Fruit fly (Drosophila melanogaster): ENCODE data around the gene CG14218.

The CG14218 gene

dm6 chrX:19598503-19598902 lies 16.7 kb upstream of the CG14218 start:
- TF ChIP-seq pum (GFP tag; optimal IDR thresholded peaks at IDR 0.05) (no peak), odd (GFP tag; optimal IDR thresholded peaks at IDR 0.05) (no peak), ken (GFP tag; IDR thresholded peaks at IDR 0.05) (0 out of 3 replicates have a peak, but pooled peaks have one; percentile 15), scrt (GFP tag; optimal IDR thresholded peaks at IDR 0.05) (no peak), sens (GFP tag) (peak; percentile 78), ci (GFP tag; IDR thresholded peaks at IDR 0.05) (peak; percentile 46; the same call in 1 of the 3 replicates), YL-1 (GFP tag; optimal IDR thresholded peaks at IDR 0.05) (no peak), chm (GFP tag; IDR thresholded peaks at IDR 0.05) (peak; percentile 44; the same call in 1 of the 2 replicates), Med (GFP tag) (peak; percentile 75), Drgx (GFP tag; IDR thresholded peaks at IDR 0.05) (no peak), NK7.1 (GFP tag; optimal IDR thresholded peaks at IDR 0.05) (no peak)

dm6 chrX:19597684-19598363 lies 16.0 kb upstream of the CG14218 start, which contains the start of gene RpS10b:
TSS of gene RpS10b (plus strand) at chrX:19598031.
- TF ChIP-seq Rfx (GFP tag; IDR thresholded peaks at IDR 0.05) (peak; percentile 80), CG15011 (GFP tag; optimal IDR thresholded peaks at IDR 0.05) (peak; percentile 95), Dll (GFP tag; IDR thresholded peaks at IDR 0.05; ENCODE audit: partially characterized antibody) (peak; percentile 96), Poxn (GFP tag; IDR thresholded peaks at IDR 0.05) (no peak), trh (GFP tag; optimal IDR thresholded peaks at IDR 0.05) (peak; percentile 81), CG32767 (GFP tag; IDR thresholded peaks at IDR 0.05) (no peak), NC2α (GFP tag; optimal IDR thresholded peaks at IDR 0.05) (peak; percentile 94), Mes4 (GFP tag; optimal IDR thresholded peaks at IDR 0.05) (peak; percentile 98), otp (GFP tag; IDR thresholded peaks at IDR 0.05) (peak; percentile 87), Hsf (GFP tag; optimal IDR thresholded peaks at IDR 0.05) (peak; percentile 89), CG4854 (GFP tag; optimal IDR thresholded peaks at IDR 0.05) (peak; percentile 87), fd102C (GFP tag; optimal IDR thresholded peaks at IDR 0.05) (peak; percentile 79), CG43689 (GFP tag; IDR thresholded peaks at IDR 0.05) (peak; percentile 78), dysf (GFP tag; IDR thresholded peaks at IDR 0.05) (peak; percentile 81), Ptx1 (GFP tag; IDR thresholded peaks at IDR 0.05) (peak; percentile 61), wor (GFP tag; IDR thresholded peaks at IDR 0.05) (peak; percentile 50), h (optimal IDR thresholded peaks at IDR 0.05) (no peak), CG8478 (optimal IDR thresholded peaks at IDR 0.05) (no peak), nmo (GFP tag; optimal IDR thresholded peaks at IDR 0.05) (peak; percentile 89), Lim3 (GFP tag; IDR thresholded peaks at IDR 0.05) (no peak), sim (GFP tag; IDR thresholded peaks at IDR 0.05) (peak; percentile 80), schlank (tag; optimal IDR thresholded peaks at IDR 0.05) (peak; percentile 91), seq (GFP tag; IDR thresholded peaks at IDR 0.05) (peak; percentile 83), ems (GFP tag; optimal IDR thresholded peaks at IDR 0.05) (peak; percentile 81), CG18476 (GFP tag; optimal IDR thresholded peaks at IDR 0.05) (peak; percentile 70), sqz (GFP tag; optimal IDR thresholded peaks at IDR 0.05) (peak; percentile 94), CG10462 (GFP tag; optimal IDR thresholded peaks at IDR 0.05) (peak; percentile 54), CG6765 (GFP tag; optimal IDR thresholded peaks at IDR 0.05) (peak; percentile 97), CG10654 (GFP tag; optimal IDR thresholded peaks at IDR 0.05) (peak; percentile 83), oc (tag; optimal IDR thresholded peaks at IDR 0.05) (peak; percentile 68), kni (GFP tag; optimal IDR thresholded peaks at IDR 0.05) (peak; percentile 96), Ets97D (GFP tag; optimal IDR thresholded peaks at IDR 0.05) (peak; percentile 99), ranshi (GFP tag; IDR thresholded peaks at IDR 0.05) (peak; percentile 75), Aef1 (GFP tag; IDR thresholded peaks at IDR 0.05) (no peak), CG6689 (GFP tag; IDR thresholded peaks at IDR 0.05) (peak; percentile 70), CG17186 (GFP tag; optimal IDR thresholded peaks at IDR 0.05) (peak; percentile 91), bigmax (GFP tag; optimal IDR thresholded peaks at IDR 0.05) (peak; percentile 83), CG6854 (GFP tag; optimal IDR thresholded peaks at IDR 0.05) (peak; percentile 92), toy (GFP tag; IDR thresholded peaks at IDR 0.05) (peak; percentile 54), CG1832 (GFP tag; optimal IDR thresholded peaks at IDR 0.05) (no peak)

All from whole organism, embryonic.